Fruit fly (Drosophila melanogaster) whole organism, larva: ENCODE measurements around the gene pnt.

ENCODE experiments used
- noc ChIP-seq: fragments of 200-800 bp; sonication (Bioruptor generic); optimal IDR thresholded peaks from 3 replicates; lab custom pipeline; 2019; ENCODE audit warnings: missing biosample characterization, mild to moderate bottlenecking, missing genetic modification characterization, moderate library complexity

Gene pnt

dm6 chr3R:23292267-23292666 lies 53.7 kb downstream of the pnt start:
- TF ChIP-seq noc (tag; lab: Kevin White, UChicago) = no peak

- TF ChIP-seq noc (tag; lab: Kevin White, UChicago) = no peak
These were observed 55.9 kb downstream of the pnt start, which contains the start of gene bb8 for dm6 chr3R:23290089-23290488. TSS of gene bb8 (minus strand) at chr3R:23290189.

dm6 chr3R:23287951-23288350 lies 58.0 kb downstream of the pnt start, which contains the start of gene wam:
TSS of gene wam (minus strand) at chr3R:23288051.
- no peak for TF ChIP-seq noc (tag; lab: Kevin White, UChicago)

- TF ChIP-seq noc (tag; lab: Kevin White, UChicago) = peak; percentile 41
These were observed 61.7 kb downstream of the pnt start for dm6 chr3R:23284256-23284655.

dm6 chr3R:23283702-23284101 lies 62.3 kb downstream of the pnt start, which contains the start of gene CG6763:
TSS of gene CG6763 (plus strand) at chr3R:23284002.
- no peak for TF ChIP-seq noc (tag; lab: Kevin White, UChicago)

dm6 chr3R:23280806-23281257 lies 65.1 kb downstream of the pnt start, which contains the start of the genes orb and Cdc16:
TSS of gene orb (minus strand) at chr3R:23280856.
TSS of gene Cdc16 (plus strand) at chr3R:23281201.
- peak; percentile 84 for TF ChIP-seq noc (tag; lab: Kevin White, UChicago)

dm6 chr3R:23279834-23280233 lies 66.1 kb downstream of the pnt start:
- no peak for TF ChIP-seq noc (tag; lab: Kevin White, UChicago)

DNA sequence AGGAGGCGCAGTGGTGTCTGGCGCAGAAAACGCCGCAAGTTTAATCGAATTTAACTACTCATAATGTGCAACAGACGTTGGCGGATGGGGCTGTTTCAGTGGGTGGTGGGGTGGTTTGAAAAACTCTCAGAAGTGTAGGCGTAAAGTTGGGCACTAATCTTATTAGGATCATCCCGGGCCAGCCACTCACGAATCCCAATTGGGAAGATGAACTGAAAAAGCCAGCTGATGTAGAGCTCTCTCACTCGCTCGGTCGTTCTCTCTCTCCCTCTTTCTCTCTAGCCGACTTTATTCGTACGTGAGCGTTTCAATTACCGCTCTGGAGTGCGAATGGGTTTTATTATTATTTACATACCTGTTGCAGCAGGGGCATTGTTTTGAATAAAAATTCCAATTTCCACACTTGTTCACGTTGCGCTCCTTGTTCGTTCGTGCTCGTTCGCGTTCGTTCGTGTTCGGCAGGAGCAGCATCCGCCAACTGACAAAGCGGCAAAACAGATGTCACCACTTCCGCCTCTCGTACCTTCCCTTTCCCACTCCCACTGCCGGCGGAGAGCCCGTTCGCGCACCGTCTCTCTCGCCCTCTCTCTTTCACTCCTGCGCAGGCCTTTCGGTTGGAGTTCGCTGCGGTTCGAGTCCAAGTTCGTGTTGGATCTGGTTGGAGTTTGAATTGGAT lies 67.1 kb downstream of the pnt start:
- TF ChIP-seq noc (tag; lab: Kevin White, UChicago) = no peak

DNA sequence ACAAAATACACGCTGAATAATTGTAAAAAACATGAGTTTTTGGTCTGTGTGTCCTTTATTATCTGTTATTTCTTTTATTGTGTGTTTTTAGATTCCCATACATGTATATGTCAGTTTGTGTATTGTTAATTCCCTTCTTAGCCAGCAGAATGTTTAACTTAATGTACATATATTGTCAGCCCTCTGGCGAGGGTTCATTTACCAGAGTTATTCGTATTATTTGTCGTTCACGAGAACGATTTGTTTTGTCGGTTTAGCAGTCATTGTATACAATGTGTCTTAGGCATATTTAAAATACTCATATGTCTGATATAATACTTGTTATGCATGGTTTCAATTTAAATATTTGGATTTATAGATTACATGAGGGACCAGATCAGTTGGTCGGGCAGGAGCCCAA lies 85.4 kb downstream of the pnt start:
- TF ChIP-seq noc (tag; lab: Kevin White, UChicago) = no peak

DNA sequence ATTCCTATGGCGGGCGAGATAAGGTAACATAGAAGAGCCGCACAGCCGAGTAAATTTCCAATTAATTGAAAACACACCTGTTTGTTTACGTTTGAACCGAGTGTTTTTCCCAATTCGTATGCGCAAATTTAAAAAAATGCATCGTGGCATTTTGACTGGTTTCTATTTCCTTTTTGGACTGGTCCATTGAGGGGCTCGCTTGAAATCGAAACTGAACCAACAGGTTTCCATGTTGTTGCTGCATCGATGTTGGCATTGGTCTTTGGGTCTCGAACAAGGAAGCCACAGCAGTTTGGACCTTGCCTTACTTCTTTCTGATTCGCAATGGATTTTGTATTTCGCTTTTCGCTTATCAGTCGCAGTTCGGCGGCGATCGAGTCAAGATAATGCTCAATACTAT lies 87.4 kb downstream of the pnt start:
- no peak for TF ChIP-seq noc (tag; lab: Kevin White, UChicago)

DNA sequence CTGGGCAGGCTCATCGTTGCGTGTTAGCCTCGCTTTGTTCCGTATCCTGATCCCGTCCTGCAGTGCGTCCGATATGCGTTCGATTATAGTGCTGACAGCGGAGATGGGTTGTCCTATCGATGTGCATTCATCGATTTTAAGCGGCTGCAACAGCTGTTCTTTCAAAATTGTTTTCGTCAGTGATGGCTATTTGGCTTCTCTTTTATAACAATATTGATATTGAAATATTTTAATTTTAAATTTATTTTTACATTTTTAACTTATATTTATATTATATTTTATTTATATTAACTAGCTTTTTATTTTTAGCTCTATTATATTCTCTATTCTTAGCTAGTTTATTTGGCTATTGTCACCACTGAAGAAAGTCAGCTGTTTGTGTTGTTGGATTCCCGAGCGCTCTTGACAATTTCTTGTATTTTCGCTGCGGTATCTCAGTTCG lies 88.0 kb downstream of the pnt start, which contains the start of the genes wda and Pex11c:
TSS of gene wda (minus strand) at position 102 of the 442 bp plus-strand sequence.
TSS of gene Pex11c (plus strand) at position 380 of the 442 bp plus-strand sequence.
- peak; percentile 57 for TF ChIP-seq noc (tag; lab: Kevin White, UChicago)

- TF ChIP-seq noc (tag; lab: Kevin White, UChicago) = peak; percentile 61
These were observed 94.7 kb downstream of the pnt start, which contains the start of the genes Rad60 and EloA for dm6 chr3R:23251256-23251655. TSS of gene Rad60 (minus strand) at chr3R:23251477. TSS of gene EloA (plus strand) at chr3R:23251563.

- no peak for TF ChIP-seq noc (tag; lab: Kevin White, UChicago)
These were observed 97.0 kb downstream of the pnt start, which contains the start of gene CG4467 for dm6 chr3R:23248853-23249573. TSS of gene CG4467 (minus strand) at chr3R:23248903.
